Worm (Caenorhabditis elegans): ENCODE data around the gene clec-118.
"Not testable (repeated sequence)": the region's sequence is repeated elsewhere in the genome, so short reads cannot be mapped to it uniquely, and the experiment has no call there.

clec-118 gene

ce11 chrII:612361-612760, at the start of gene clec-118:
TSS of gene clec-118 (minus strand) at chrII:612461.
- TF ChIP-seq snpc-4 (tag; optimal IDR thresholded peaks at IDR 0.05); tbx-8 (GFP tag; optimal IDR thresholded peaks at IDR 0.05); mls-2 (tag; optimal IDR thresholded peaks at IDR 0.05): not testable (repeated sequence)

- no peak for TF ChIP-seq sptf-1 (tag; optimal IDR thresholded peaks at IDR 0.05)
- TF ChIP-seq ham-2 (GFP tag; optimal IDR thresholded peaks at IDR 0.05) = no peak
- no peak for TF ChIP-seq ceh-43 (GFP tag; optimal IDR thresholded peaks at IDR 0.05)
- TF ChIP-seq ceh-83 (GFP tag; optimal IDR thresholded peaks at IDR 0.05) = no peak
- TF ChIP-seq ztf-11 (tag; optimal IDR thresholded peaks at IDR 0.05) = no peak
- no peak for TF ChIP-seq ceh-39 (tag; optimal IDR thresholded peaks at IDR 0.05)
- no peak for TF ChIP-seq elt-1 (tag; optimal IDR thresholded peaks at IDR 0.05; ENCODE audit: borderline replicate concordance, insufficient read depth)
These were observed 49.4 kb upstream of the clec-118 start, which contains the start of gene sri-45 for ce11 chrII:661696-662095. TSS of gene sri-45 (minus strand) at chrII:661796.

ce11 chrII:658369-658768, 46.1 kb upstream of the clec-118 start, which contains the start of gene sdz-24:
TSS of gene sdz-24 (plus strand) at chrII:658669.
- no peak for TF ChIP-seq mls-2 (tag; optimal IDR thresholded peaks at IDR 0.05)
- no peak for TF ChIP-seq elt-3 (tag; optimal IDR thresholded peaks at IDR 0.05)

- TF ChIP-seq elt-3 (tag; optimal IDR thresholded peaks at IDR 0.05) (no peak), ham-2 (GFP tag; optimal IDR thresholded peaks at IDR 0.05) (peak; percentile 35), mls-2 (tag; optimal IDR thresholded peaks at IDR 0.05) (no peak), bed-3 (GFP tag; optimal IDR thresholded peaks at IDR 0.05) (no peak)
These were observed 39.1 kb upstream of the clec-118 start for ce11 chrII:651324-651723.

ce11 chrII:650321-651005, 38.2 kb upstream of the clec-118 start, which contains the start of the genes K07E8.7 and frpr-14:
TSS of gene K07E8.7 (minus strand) at chrII:650367.
TSS of gene frpr-14 (plus strand) at chrII:650955.
- TF ChIP-seq lsy-2 (tag; optimal IDR thresholded peaks at IDR 0.05) = peak; percentile 28
- TF ChIP-seq nhr-76 (tag; optimal IDR thresholded peaks at IDR 0.05) = no peak
- peak; percentile 33 for TF ChIP-seq ces-1 (GFP tag; optimal IDR thresholded peaks at IDR 0.05)

- TF ChIP-seq ztf-11 (tag; optimal IDR thresholded peaks at IDR 0.05) = no peak
- TF ChIP-seq ham-2 (GFP tag; optimal IDR thresholded peaks at IDR 0.05) = peak; percentile 9
- no peak for TF ChIP-seq ceh-39 (tag; optimal IDR thresholded peaks at IDR 0.05)
These were observed 31.5 kb upstream of the clec-118 start for ce11 chrII:643733-644132.

ce11 chrII:639467-639866, 27.2 kb upstream of the clec-118 start, which contains the start of gene K07E8.6:
TSS of gene K07E8.6 (minus strand) at chrII:639567.
- TF ChIP-seq ceh-83 (GFP tag; optimal IDR thresholded peaks at IDR 0.05) = no peak
- no peak for TF ChIP-seq unc-62 (GFP tag; optimal IDR thresholded peaks at IDR 0.05)
- no peak for TF ChIP-seq lin-13 (tag; optimal IDR thresholded peaks at IDR 0.05)
- no peak for TF ChIP-seq sptf-1 (tag; optimal IDR thresholded peaks at IDR 0.05)
- no peak for TF ChIP-seq nhr-12 (tag; optimal IDR thresholded peaks at IDR 0.05)
- no peak for TF ChIP-seq ceh-39 (tag; optimal IDR thresholded peaks at IDR 0.05)
- TF ChIP-seq tbx-8 (GFP tag; optimal IDR thresholded peaks at IDR 0.05) = no peak
- no peak for TF ChIP-seq zip-8 (tag; optimal IDR thresholded peaks at IDR 0.05)
- TF ChIP-seq nhr-237 (tag; optimal IDR thresholded peaks at IDR 0.05) = no peak
- TF ChIP-seq nhr-76 (tag; optimal IDR thresholded peaks at IDR 0.05) = no peak

ce11 chrII:633984-634383, 21.7 kb upstream of the clec-118 start, which contains the start of gene T04B8.1:
TSS of gene T04B8.1 (plus strand) at chrII:634284.
- TF ChIP-seq flh-1 (GFP tag; optimal IDR thresholded peaks at IDR 0.05) (no peak), cnd-1 (tag; optimal IDR thresholded peaks at IDR 0.05) (no peak), M03D4.4 (tag; optimal IDR thresholded peaks at IDR 0.05) (no peak), nhr-76 (tag; optimal IDR thresholded peaks at IDR 0.05) (no peak), lin-13 (tag; optimal IDR thresholded peaks at IDR 0.05) (no peak), ztf-11 (tag; optimal IDR thresholded peaks at IDR 0.05) (no peak), sptf-1 (tag; optimal IDR thresholded peaks at IDR 0.05) (no peak)

Data from whole organism, mixed stage, embryonic.